Worm (Caenorhabditis elegans): ENCODE results near the gene pdi-1.

- TF ChIP-seq dao-5 (tag; optimal IDR thresholded peaks at IDR 0.05) (no peak), him-1 (tag; optimal IDR thresholded peaks at IDR 0.05) (no peak), W03F9.2 (tag; optimal IDR thresholded peaks at IDR 0.05) (no peak)
These were observed 43.9 kb upstream of the pdi-1 start, which contains the start of gene lin-48 for ce11 chrIII:3745138-3745537.
